Fruit fly (Drosophila melanogaster): ENCODE data around the gene CG5282.

DNA sequence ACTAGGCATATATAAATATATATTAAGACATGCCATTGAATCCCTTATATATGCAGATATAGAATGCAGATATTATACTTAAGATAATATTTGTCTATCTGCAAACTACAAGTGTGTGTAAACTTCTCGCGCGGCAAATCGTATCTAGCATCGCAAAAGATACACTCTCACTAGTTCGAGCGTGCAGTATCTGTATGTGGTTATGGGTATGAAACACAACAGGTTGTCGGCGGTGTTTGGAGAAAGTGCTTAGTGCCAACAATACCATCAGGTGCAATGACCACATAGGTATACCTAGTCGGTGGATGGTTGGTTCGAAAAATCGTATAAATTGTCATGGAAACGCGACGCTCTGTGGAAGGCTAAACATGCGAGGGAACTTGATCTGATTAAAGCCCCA is 21.4 kb downstream of the CG5282 start:
- TF ChIP-seq Myc (optimal IDR thresholded peaks at IDR 0.05) (no peak), h (optimal IDR thresholded peaks at IDR 0.05) (no peak), ttk (optimal IDR thresholded peaks at IDR 0.05) (no peak), insv (optimal IDR thresholded peaks at IDR 0.05) (no peak), Sin3A (optimal IDR thresholded peaks at IDR 0.05) (no peak), psq (optimal IDR thresholded peaks at IDR 0.05) (no peak)

Measured in Kc167 (cell line).